Worm (Caenorhabditis elegans): Measurements from ENCODE around the gene prp-38.

DNA sequence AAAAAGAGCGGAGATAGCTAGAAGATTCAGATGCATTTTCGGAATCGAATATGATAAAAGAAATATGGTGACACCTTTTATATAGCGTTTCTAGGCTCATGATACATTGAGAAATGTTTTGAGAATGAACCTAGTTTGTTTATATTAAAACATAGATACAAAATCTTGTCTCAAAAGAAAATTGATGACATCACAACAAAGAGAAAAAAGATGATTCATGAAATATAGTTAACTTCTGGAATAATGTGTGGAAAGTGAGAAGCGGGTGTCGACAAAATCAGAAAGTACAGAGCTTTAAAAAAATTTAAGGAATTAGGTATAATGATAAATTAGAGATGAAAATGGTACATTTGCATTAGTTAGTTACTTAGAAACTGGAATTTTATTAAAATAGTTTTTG lies 13.1 kb downstream of the prp-38 start, which contains the start of gene D1054.10:
- TF ChIP-seq tbx-2 (tag; optimal IDR thresholded peaks at IDR 0.05) (no peak), dmd-4 (tag; optimal IDR thresholded peaks at IDR 0.05; ENCODE audit: borderline replicate concordance) (no peak), pax-1 (tag; optimal IDR thresholded peaks at IDR 0.05) (no peak), elt-2 (tag; optimal IDR thresholded peaks at IDR 0.05) (no peak), fkh-10 (GFP tag; optimal IDR thresholded peaks at IDR 0.05) (no peak), nfya-1 (tag; optimal IDR thresholded peaks at IDR 0.05) (no peak), hlh-6 (tag; optimal IDR thresholded peaks at IDR 0.05) (no peak)
